Worm (Caenorhabditis elegans): ENCODE data around the gene K09B11.5.

- TF ChIP-seq W03F9.2 (tag; optimal IDR thresholded peaks at IDR 0.05) (no peak), dao-5 (tag; optimal IDR thresholded peaks at IDR 0.05) (no peak), him-1 (tag; optimal IDR thresholded peaks at IDR 0.05) (no peak)
Observed at ce11 chrIV:13482469-13482868, 48.7 kb upstream of the K09B11.5 start, which contains the start of gene Y38H8A.1.
